Worm (Caenorhabditis elegans) whole organism, late embryonic: ENCODE results near the gene F16H6.9.

ENCODE experiments used
- ama-1 ChIP-seq: fragments of 150-350 bp; optimal IDR thresholded peaks from 2 replicates; lab custom pipeline; 2014
- ceh-14 ChIP-seq: sonication (generic microtip); optimal IDR thresholded peaks from 2 replicates; lab custom pipeline; 2016; ENCODE audit warnings: missing genotype, missing genetic modification characterization, missing compliant biosample characterization
- ceh-34 ChIP-seq: sonication (generic microtip); optimal IDR thresholded peaks from 2 replicates; lab custom pipeline; 2016; ENCODE audit warnings: mild to moderate bottlenecking, missing genetic modification characterization, missing compliant biosample characterization
- dve-1 ChIP-seq: sonication (generic microtip); optimal IDR thresholded peaks from 2 replicates; lab custom pipeline; 2017; ENCODE audit warnings: antibody characterized with exemption, mild to moderate bottlenecking, missing genetic modification characterization, missing compliant biosample characterization
- eyg-1 ChIP-seq: sonication (generic microtip); optimal IDR thresholded peaks from 2 replicates; lab custom pipeline; 2016; ENCODE audit warnings: missing genotype, missing genetic modification characterization, missing compliant biosample characterization
- fax-1 ChIP-seq: sonication (generic microtip); optimal IDR thresholded peaks from 2 replicates; lab custom pipeline; 2016; ENCODE audit warnings: missing genotype, missing genetic modification characterization, missing compliant biosample characterization
- fkh-10 ChIP-seq: fragments of 150-350 bp; optimal IDR thresholded peaks from 2 replicates; lab custom pipeline; 2014; ENCODE audit warnings: missing biosample characterization, missing genetic modification reagents, missing genetic modification characterization
- lim-6 ChIP-seq: sonication (generic microtip); optimal IDR thresholded peaks from 2 replicates; lab custom pipeline; 2016; ENCODE audit warnings: missing genetic modification characterization, missing compliant biosample characterization
- nhr-11 ChIP-seq: fragments of 150-350 bp; optimal IDR thresholded peaks from 2 replicates; lab custom pipeline; 2014; ENCODE audit warnings: missing biosample characterization, missing genetic modification characterization
- pag-3 ChIP-seq: sonication (generic microtip); optimal IDR thresholded peaks from 2 replicates; lab custom pipeline; 2016; ENCODE audit warnings: missing compliant biosample characterization, missing genetic modification characterization, borderline replicate concordance
- pha-4 ChIP-seq: fragments of 150-350 bp; optimal IDR thresholded peaks from 2 replicates; lab custom pipeline; 2018; ENCODE audit warnings: missing biosample characterization, missing genetic modification reagents, missing genetic modification characterization
- pqm-1 ChIP-seq: sonication (generic microtip); optimal IDR thresholded peaks from 2 replicates; lab custom pipeline; 2016; ENCODE audit warnings: missing genetic modification characterization, missing compliant biosample characterization
- sox-4 ChIP-seq: sonication (generic microtip); optimal IDR thresholded peaks from 2 replicates; lab custom pipeline; 2017; ENCODE audit warnings: mild to moderate bottlenecking, missing genetic modification characterization, inconsistent platforms, missing compliant biosample characterization
- tbx-2 ChIP-seq: sonication (generic microtip); optimal IDR thresholded peaks from 2 replicates; lab custom pipeline; 2016; ENCODE audit warnings: missing genetic modification characterization, missing compliant biosample characterization

ce11 chrV:18269885-18270284, 53.0 kb downstream of the F16H6.9 start, which contains the start of gene skr-6:
- TF ChIP-seq pag-3 (tag; lab: Kevin White, UChicago) (no peak), sox-4 (tag; lab: Kevin White, UChicago) (no peak), pha-4 (no peak), fax-1 (tag; lab: Kevin White, UChicago) (no peak), lim-6 (tag; lab: Kevin White, UChicago) (no peak), eyg-1 (tag; lab: Kevin White, UChicago) (no peak), ceh-34 (tag; lab: Kevin White, UChicago) (no peak), ama-1 (lab: Kevin White, UChicago) (no peak), nhr-11 (tag; lab: Kevin White, UChicago) (no peak), ceh-14 (tag; lab: Kevin White, UChicago) (no peak), dve-1 (tag; lab: Kevin White, UChicago) (no peak), pqm-1 (tag; lab: Kevin White, UChicago) (no peak), tbx-2 (tag; lab: Kevin White, UChicago) (no peak), fkh-10 (GFP tag; lab: Kevin White, UChicago) (no peak)
